Fruit fly (Drosophila melanogaster): ENCODE results near the gene CG42449.

Gene CG42449

dm6 chrX:5699824-5700498 is 16.9 kb downstream of the CG42449 start (continued):
- no peak for TF ChIP-seq Blimp-1 (GFP tag; optimal IDR thresholded peaks at IDR 0.05)
- TF ChIP-seq CG8632 (GFP tag; optimal IDR thresholded peaks at IDR 0.05): peak; percentile 45
- TF ChIP-seq net (GFP tag; optimal IDR thresholded peaks at IDR 0.05): peak; percentile 35
- TF ChIP-seq Eip75B (GFP tag; optimal IDR thresholded peaks at IDR 0.05): peak; percentile 69
- TF ChIP-seq Hr38 (GFP tag; optimal IDR thresholded peaks at IDR 0.05): no peak
- TF ChIP-seq CG8319 (GFP tag; optimal IDR thresholded peaks at IDR 0.05): peak; percentile 21
- TF ChIP-seq Gug (GFP tag; IDR thresholded peaks at IDR 0.05): peak; percentile 57
- TF ChIP-seq CG3032 (tag; optimal IDR thresholded peaks at IDR 0.05): peak; percentile 51
- no peak for TF ChIP-seq CG6854 (GFP tag; optimal IDR thresholded peaks at IDR 0.05)
- peak; percentile 71 for TF ChIP-seq esn (GFP tag; optimal IDR thresholded peaks at IDR 0.05)
- peak; percentile 49 for TF ChIP-seq CG1621 (tag; optimal IDR thresholded peaks at IDR 0.05)
- TF ChIP-seq CG6276 (GFP tag; optimal IDR thresholded peaks at IDR 0.05): peak; percentile 57
- peak; percentile 73 for TF ChIP-seq CG8119 (GFP tag; IDR thresholded peaks at IDR 0.05)
- TF ChIP-seq dsx (GFP tag; optimal IDR thresholded peaks at IDR 0.05; ENCODE audit: poor library complexity, severe bottlenecking): peak; percentile 60
- no peak for TF ChIP-seq fkh (GFP tag; optimal IDR thresholded peaks at IDR 0.05)
- TF ChIP-seq acj6 (GFP tag; optimal IDR thresholded peaks at IDR 0.05): peak; percentile 67
- peak; percentile 42 for TF ChIP-seq spab (GFP tag; optimal IDR thresholded peaks at IDR 0.05)
- peak; percentile 62 for TF ChIP-seq achi (GFP tag; optimal IDR thresholded peaks at IDR 0.05)
- TF ChIP-seq CG4318 (GFP tag; optimal IDR thresholded peaks at IDR 0.05): peak; percentile 53
- peak; percentile 56 for TF ChIP-seq vri (GFP tag; optimal IDR thresholded peaks at IDR 0.05)
- peak; percentile 74 for TF ChIP-seq topi (GFP tag; optimal IDR thresholded peaks at IDR 0.05)
- peak; percentile 70 for TF ChIP-seq CG3919 (GFP tag; optimal IDR thresholded peaks at IDR 0.05)
- TF ChIP-seq fd59A (GFP tag; optimal IDR thresholded peaks at IDR 0.05): peak; percentile 14
- TF ChIP-seq CG6792 (GFP tag; optimal IDR thresholded peaks at IDR 0.05): peak; percentile 70

dm6 chrX:5705097-5705496 is 22.1 kb downstream of the CG42449 start:
- TF ChIP-seq CG32006 (GFP tag; optimal IDR thresholded peaks at IDR 0.05) (no peak), CG3032 (tag; optimal IDR thresholded peaks at IDR 0.05) (no peak), pdm3 (GFP tag; optimal IDR thresholded peaks at IDR 0.05) (no peak)

- TF ChIP-seq CG3032 (tag; optimal IDR thresholded peaks at IDR 0.05) (peak; percentile 74), Hr4 (GFP tag; optimal IDR thresholded peaks at IDR 0.05) (peak; percentile 81), eg (GFP tag; IDR thresholded peaks at IDR 0.05) (peak; percentile 95), spab (GFP tag; optimal IDR thresholded peaks at IDR 0.05) (peak; percentile 70), CG6163 (GFP tag; IDR thresholded peaks at IDR 0.05) (peak; percentile 94), CG11762 (GFP tag; optimal IDR thresholded peaks at IDR 0.05; ENCODE audit: insufficient read depth) (peak; percentile 59), Gug (GFP tag; IDR thresholded peaks at IDR 0.05) (peak; percentile 90), Eip75B (GFP tag; optimal IDR thresholded peaks at IDR 0.05) (peak; percentile 71), net (GFP tag; optimal IDR thresholded peaks at IDR 0.05) (peak; percentile 52), CG11294 (GFP tag; IDR thresholded peaks at IDR 0.05) (peak; percentile 91), CG32006 (GFP tag; optimal IDR thresholded peaks at IDR 0.05) (peak; percentile 83), CG34406 (GFP tag; optimal IDR thresholded peaks at IDR 0.05) (peak; percentile 12), dsx (GFP tag; optimal IDR thresholded peaks at IDR 0.05; ENCODE audit: poor library complexity, severe bottlenecking) (peak; percentile 73), fd85E (GFP tag; optimal IDR thresholded peaks at IDR 0.05) (no peak), cyc (GFP tag; optimal IDR thresholded peaks at IDR 0.05) (peak; percentile 4), vri (GFP tag; optimal IDR thresholded peaks at IDR 0.05) (no peak), CG8119 (GFP tag; IDR thresholded peaks at IDR 0.05) (peak; percentile 86), acj6 (GFP tag; optimal IDR thresholded peaks at IDR 0.05) (peak; percentile 51), Eip78C (GFP tag) (peak; percentile 88), topi (GFP tag; optimal IDR thresholded peaks at IDR 0.05) (peak; percentile 33), CG8632 (GFP tag; optimal IDR thresholded peaks at IDR 0.05) (peak; percentile 25), CG16779 (tag; optimal IDR thresholded peaks at IDR 0.05) (peak; percentile 81), CG6808 (GFP tag; optimal IDR thresholded peaks at IDR 0.05) (peak; percentile 74), CG8319 (GFP tag; optimal IDR thresholded peaks at IDR 0.05) (no peak), Met (GFP tag; optimal IDR thresholded peaks at IDR 0.05) (peak; percentile 32), Blimp-1 (GFP tag; optimal IDR thresholded peaks at IDR 0.05) (no peak), fkh (GFP tag; optimal IDR thresholded peaks at IDR 0.05) (no peak), CG10669 (GFP tag; optimal IDR thresholded peaks at IDR 0.05) (peak; percentile 76), CG4318 (GFP tag; optimal IDR thresholded peaks at IDR 0.05) (peak; percentile 66), Smox (GFP tag; optimal IDR thresholded peaks at IDR 0.05) (no peak), CG3919 (GFP tag; optimal IDR thresholded peaks at IDR 0.05) (peak; percentile 79), CG10631 (GFP tag; optimal IDR thresholded peaks at IDR 0.05) (peak; percentile 61), CG6854 (GFP tag; optimal IDR thresholded peaks at IDR 0.05) (no peak), Ets96B (tag; optimal IDR thresholded peaks at IDR 0.05) (peak; percentile 77), Sox14 (GFP tag; optimal IDR thresholded peaks at IDR 0.05) (peak; percentile 16), CG9139 (GFP tag; optimal IDR thresholded peaks at IDR 0.05) (peak; percentile 71)
Measured at dm6 chrX:5705899-5706312, 22.9 kb downstream of the CG42449 start.
